Fruit fly (Drosophila melanogaster) whole organism: ENCODE measurements around the gene Prosalpha6T.

Source experiments
- CG8478 ChIP-seq: fragments of >200 bp; optimal IDR thresholded peaks from 2 replicates; lab custom pipeline; 2018; ENCODE audit warnings: inconsistent platforms
- Dll ChIP-seq: fragments of >200 bp; optimal IDR thresholded peaks from 2 replicates; lab custom pipeline; 2017
- EcR ChIP-seq, 2 experiments: fragments of >200 bp; optimal IDR thresholded peaks; 2 replicates each; lab custom pipeline; 2017; ENCODE audit warnings: missing biosample characterization in 2 of 2, missing genetic modification characterization in 2 of 2, missing genetic modification reagents in 2 of 2
- pan ChIP-seq: fragments of >200 bp; optimal IDR thresholded peaks from 2 replicates; lab custom pipeline; 2017
- psq ChIP-seq: fragments of >200 bp; optimal IDR thresholded peaks from 2 replicates; lab custom pipeline; 2017
- usp ChIP-seq: fragments of >200 bp; optimal IDR thresholded peaks from 2 replicates; lab custom pipeline; 2017; ENCODE audit warnings: missing biosample characterization, missing genetic modification characterization, mixed read lengths

Gene Prosalpha6T

dm6 chr2L:13231739-13232138 lies at the start of gene Prosalpha6T:
Gene Prosalpha6T, plus strand, starts transcription at chr2L:13232039.
- TF ChIP-seq usp (GFP tag; lab: Kevin White, UChicago) (no peak), pan (lab: Kevin White, UChicago) (no peak), psq (lab: Kevin White, UChicago) (no peak), CG8478 (lab: Kevin White, UChicago) (no peak), Dll (lab: Kevin White, UChicago) (no peak), EcR (GFP tag; optimal IDR thresholded peaks at IDR 0.05; lab: Kevin White, UChicago) (no peak)

dm6 chr2L:13182415-13182814 lies 49.4 kb upstream of the Prosalpha6T start, which contains the start of gene Mgat3:
Gene Mgat3, minus strand, starts transcription at chr2L:13182596.
- TF ChIP-seq Dll (lab: Kevin White, UChicago) = no peak
- no peak for TF ChIP-seq EcR (GFP tag; optimal IDR thresholded peaks at IDR 0.05; lab: Kevin White, UChicago)
- no peak for TF ChIP-seq CG8478 (lab: Kevin White, UChicago)
- TF ChIP-seq pan (lab: Kevin White, UChicago) = no peak
- TF ChIP-seq usp (GFP tag; lab: Kevin White, UChicago) = no peak
- no peak for TF ChIP-seq psq (lab: Kevin White, UChicago)

DNA sequence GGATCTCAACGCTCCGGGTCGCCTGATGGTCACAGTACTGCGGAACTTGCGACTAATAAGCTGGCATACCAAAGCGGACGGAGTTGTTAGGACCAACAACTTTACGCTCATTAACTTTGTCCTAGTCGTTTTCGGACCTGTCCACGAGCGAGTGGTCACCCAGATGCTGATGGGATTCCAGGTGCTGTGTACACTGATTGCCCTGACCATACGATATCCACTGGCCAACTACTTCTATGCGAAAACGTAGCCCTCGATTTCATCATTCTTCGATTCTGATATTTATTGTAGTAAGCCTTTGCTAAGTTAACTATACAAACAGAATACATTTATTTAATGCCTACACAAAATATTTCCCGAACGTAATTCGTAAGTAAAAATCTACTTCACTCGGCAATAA lies 48.7 kb upstream of the Prosalpha6T start, which contains the start of gene Rsph1:
Gene Rsph1 (plus strand): TSS at position 301 of the 400 bp plus-strand sequence.
- TF ChIP-seq usp (GFP tag; lab: Kevin White, UChicago) (no peak), pan (lab: Kevin White, UChicago) (no peak), Dll (lab: Kevin White, UChicago) (no peak), EcR (GFP tag; optimal IDR thresholded peaks at IDR 0.05; lab: Kevin White, UChicago) (no peak), psq (lab: Kevin White, UChicago) (no peak), CG8478 (lab: Kevin White, UChicago) (no peak)

DNA sequence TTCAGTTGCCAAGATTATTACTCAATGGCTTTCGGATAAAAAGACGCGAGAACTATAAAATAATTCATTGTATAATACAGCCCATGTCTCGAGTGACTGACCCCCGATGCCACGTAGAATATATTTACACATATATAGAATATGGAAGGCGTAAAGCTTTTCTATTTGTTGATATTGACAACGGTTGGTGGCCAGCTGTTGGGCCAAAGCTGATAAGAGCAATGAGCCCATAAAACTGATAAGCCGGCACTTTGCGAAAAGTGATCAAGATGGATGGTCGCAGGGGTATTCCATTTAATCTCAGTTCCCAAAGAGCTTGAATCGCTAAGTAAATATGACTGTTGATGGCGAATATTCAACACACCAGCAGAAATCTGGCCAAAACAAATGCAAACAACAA lies 41.3 kb upstream of the Prosalpha6T start:
- TF ChIP-seq usp (GFP tag; lab: Kevin White, UChicago) (no peak), EcR (GFP tag; optimal IDR thresholded peaks at IDR 0.05; lab: Kevin White, UChicago) (no peak), psq (lab: Kevin White, UChicago) (no peak), pan (lab: Kevin White, UChicago) (no peak), Dll (lab: Kevin White, UChicago) (no peak), CG8478 (lab: Kevin White, UChicago) (no peak)

DNA sequence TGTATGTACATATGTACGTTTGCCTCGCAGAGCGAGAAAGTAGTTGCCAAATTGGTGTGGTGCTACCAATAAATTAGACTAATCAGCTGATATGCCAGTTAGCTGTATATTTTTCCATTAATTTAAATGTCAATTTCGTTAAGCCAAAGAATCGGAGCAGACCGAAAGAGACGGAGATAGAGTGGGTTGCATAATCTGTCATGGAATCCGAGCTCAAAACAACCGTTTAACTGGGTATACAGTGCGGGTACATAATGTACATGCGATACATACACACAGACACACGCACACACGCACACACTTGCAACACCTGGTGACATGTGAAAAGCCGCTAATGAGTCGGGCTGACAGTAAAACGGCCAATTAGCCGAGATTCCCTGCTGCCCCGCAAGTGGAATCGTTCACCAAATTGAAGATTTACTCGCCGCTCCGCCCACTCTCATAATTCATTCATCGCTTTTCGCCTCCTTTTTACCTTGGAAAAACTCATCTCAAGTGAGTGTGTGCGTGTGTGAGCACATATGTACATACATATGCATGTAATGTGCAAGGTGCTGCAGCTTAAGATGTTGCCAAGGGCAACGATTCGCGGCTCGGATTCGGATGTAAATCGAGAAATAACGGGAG lies 40.7 kb upstream of the Prosalpha6T start:
- TF ChIP-seq psq (lab: Kevin White, UChicago) (no peak), CG8478 (lab: Kevin White, UChicago) (no peak), usp (GFP tag; lab: Kevin White, UChicago) (no peak), pan (lab: Kevin White, UChicago) (no peak), EcR (GFP tag; optimal IDR thresholded peaks at IDR 0.05; lab: Kevin White, UChicago) (no peak), Dll (lab: Kevin White, UChicago) (no peak)

DNA sequence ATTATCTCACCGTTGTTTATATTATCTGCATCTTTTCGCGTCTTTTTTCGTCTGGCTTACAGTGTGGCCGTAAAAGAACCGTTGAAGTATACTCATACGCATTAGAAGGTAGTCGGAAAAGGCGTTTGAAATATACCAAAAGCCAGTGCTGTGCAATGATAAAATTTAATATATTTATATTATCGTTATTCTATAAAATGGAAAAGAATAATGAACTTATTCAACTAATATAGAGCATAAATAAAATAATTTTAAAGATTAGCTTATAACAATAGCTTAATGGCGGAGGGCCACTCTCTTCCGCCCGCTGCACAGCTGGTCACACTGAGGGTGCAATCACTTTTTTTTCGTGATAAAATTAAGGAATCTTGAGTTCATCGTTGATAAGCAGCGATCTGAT lies 39.9 kb upstream of the Prosalpha6T start, which contains the start of the genes CG16974 and Edem2:
Gene CG16974 (minus strand): TSS at position 86 of the 400 bp plus-strand sequence.
Gene Edem2 (plus strand): TSS at position 308 of the 400 bp plus-strand sequence.
- TF ChIP-seq psq (lab: Kevin White, UChicago) = no peak
- TF ChIP-seq EcR (GFP tag; optimal IDR thresholded peaks at IDR 0.05; lab: Kevin White, UChicago) = no peak
- TF ChIP-seq CG8478 (lab: Kevin White, UChicago) = no peak
- no peak for TF ChIP-seq usp (GFP tag; lab: Kevin White, UChicago)
- no peak for TF ChIP-seq Dll (lab: Kevin White, UChicago)

DNA sequence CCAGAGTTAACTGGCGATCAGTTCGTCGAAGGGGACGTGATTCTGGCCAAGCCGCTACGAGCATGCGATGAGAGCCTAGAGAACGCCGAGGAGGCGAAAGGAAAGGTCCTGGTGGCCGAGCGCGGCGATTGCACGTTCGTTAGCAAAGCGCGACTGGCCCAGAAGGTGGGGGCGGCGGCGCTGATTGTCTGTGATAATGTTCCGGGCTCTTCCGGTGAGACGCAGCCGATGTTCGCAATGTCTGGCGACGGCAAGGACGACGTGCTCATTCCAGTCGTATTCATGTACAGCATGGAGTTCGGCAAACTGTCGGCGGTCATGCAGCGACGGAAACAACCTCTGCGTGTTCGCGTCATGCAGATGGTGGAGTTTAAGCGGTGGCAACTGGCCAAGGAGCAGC lies 36.0 kb upstream of the Prosalpha6T start:
- TF ChIP-seq EcR (GFP tag; optimal IDR thresholded peaks at IDR 0.05; lab: Kevin White, UChicago) = no peak

- TF ChIP-seq CG8478 (lab: Kevin White, UChicago) (no peak), EcR (GFP tag; optimal IDR thresholded peaks at IDR 0.05; lab: Kevin White, UChicago) (no peak), usp (GFP tag; lab: Kevin White, UChicago) (no peak), psq (lab: Kevin White, UChicago) (no peak), pan (lab: Kevin White, UChicago) (no peak), Dll (lab: Kevin White, UChicago) (no peak)
Measured at dm6 chr2L:13202960-13203436, 28.8 kb upstream of the Prosalpha6T start, which contains the start of gene CG16972. Gene CG16972, minus strand, starts transcription at chr2L:13203295.

- TF ChIP-seq Dll (lab: Kevin White, UChicago) (no peak), psq (lab: Kevin White, UChicago) (no peak), EcR (GFP tag; optimal IDR thresholded peaks at IDR 0.05; lab: Kevin White, UChicago) (no peak), CG8478 (lab: Kevin White, UChicago) (no peak)
Measured at dm6 chr2L:13203437-13204137, 28.3 kb upstream of the Prosalpha6T start, which contains the start of gene Pect. Gene Pect, plus strand, starts transcription at chr2L:13203762.

DNA sequence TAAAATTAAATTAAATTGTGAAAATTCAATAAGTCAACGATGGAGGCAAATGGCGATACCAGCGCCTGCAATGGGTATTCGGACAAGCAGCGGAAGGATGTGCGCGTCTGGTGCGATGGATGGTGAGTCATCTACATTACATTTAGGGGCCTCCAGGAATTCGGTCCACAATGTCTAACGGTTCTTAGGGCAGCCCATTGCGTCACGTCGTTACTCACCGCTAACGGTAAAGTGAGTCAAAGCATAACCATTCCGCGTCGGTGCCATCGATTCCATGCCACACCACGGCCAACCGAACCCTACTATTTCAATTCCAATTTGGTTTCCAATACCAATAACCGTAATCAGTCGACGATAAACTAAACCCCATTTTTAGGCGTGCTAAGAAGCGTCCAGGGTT lies 27.7 kb upstream of the Prosalpha6T start:
- no peak for TF ChIP-seq psq (lab: Kevin White, UChicago)
- TF ChIP-seq pan (lab: Kevin White, UChicago) = no peak
- no peak for TF ChIP-seq usp (GFP tag; lab: Kevin White, UChicago)
- TF ChIP-seq CG8478 (lab: Kevin White, UChicago) = no peak
- no peak for TF ChIP-seq EcR (GFP tag; optimal IDR thresholded peaks at IDR 0.05; lab: Kevin White, UChicago)
- TF ChIP-seq Dll (lab: Kevin White, UChicago) = no peak

DNA sequence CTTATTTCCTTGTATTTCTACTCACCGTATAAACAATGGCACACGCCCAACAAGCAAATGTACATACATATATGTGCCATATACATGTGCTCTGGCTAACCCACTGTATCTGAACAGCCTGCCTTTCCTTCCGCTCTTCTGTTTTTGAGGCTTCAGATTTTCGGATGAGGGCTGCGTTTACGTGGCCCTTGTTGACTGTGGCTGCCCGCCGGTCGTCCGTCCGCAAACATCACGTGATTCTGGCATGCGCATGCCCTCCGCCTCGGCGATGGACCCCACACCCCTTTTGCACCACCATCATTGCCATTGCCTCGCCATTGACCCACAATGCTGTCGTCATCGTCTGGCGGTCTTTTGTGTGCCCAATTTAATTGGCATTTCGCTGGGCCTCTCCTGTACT lies 26.6 kb upstream of the Prosalpha6T start:
- TF ChIP-seq usp (GFP tag; lab: Kevin White, UChicago) (no peak), psq (lab: Kevin White, UChicago) (no peak), CG8478 (lab: Kevin White, UChicago) (no peak), EcR (GFP tag; optimal IDR thresholded peaks at IDR 0.05; lab: Kevin White, UChicago) (no peak), Dll (lab: Kevin White, UChicago) (no peak), pan (lab: Kevin White, UChicago) (no peak)
